Fruit fly (Drosophila melanogaster) whole organism, prepupa: Measurements from ENCODE around the gene CG42238.

Source experiments
- Blimp-1 ChIP-seq: fragments of 200-800 bp; sonication (Bioruptor generic); optimal IDR thresholded peaks from 3 replicates; lab custom pipeline; 2017; ENCODE audit warnings: missing biosample characterization, missing genetic modification characterization, mild to moderate bottlenecking, moderate library complexity, missing genetic modification reagents
- CG10631 ChIP-seq: fragments of 200-800 bp; sonication (Bioruptor generic); optimal IDR thresholded peaks from 2 replicates; lab custom pipeline; 2016; ENCODE audit warnings: missing biosample characterization, missing genetic modification characterization
- CG10669 ChIP-seq: fragments of 200-800 bp; sonication (Bioruptor generic); optimal IDR thresholded peaks from 3 replicates; lab custom pipeline; 2018; ENCODE audit warnings: missing biosample characterization, mild to moderate bottlenecking, missing genetic modification characterization, moderate library complexity
- CG11762 ChIP-seq: fragments of 200-800 bp; sonication (Bioruptor generic); optimal IDR thresholded peaks from 3 replicates; lab custom pipeline; 2016; ENCODE audit warnings: missing biosample characterization, missing genetic modification characterization; ENCODE audit not compliant: insufficient read depth
- CG15336 ChIP-seq: fragments of 200-800 bp; sonication (Bioruptor generic); IDR thresholded peaks from 2 replicates; pipeline ENCODE4 v1.3.6; 2022; ENCODE audit warnings: missing biosample characterization, missing genetic modification characterization
- CG1621 ChIP-seq: fragments of 200-800 bp; sonication (Bioruptor generic); optimal IDR thresholded peaks from 3 replicates; lab custom pipeline; 2018; ENCODE audit warnings: missing biosample characterization, mild to moderate bottlenecking, missing genetic modification characterization
- CG16779 ChIP-seq: fragments of 200-800 bp; sonication (Bioruptor generic); optimal IDR thresholded peaks from 3 replicates; lab custom pipeline; 2017; ENCODE audit warnings: missing biosample characterization, mild to moderate bottlenecking, missing genetic modification characterization
- CG3032 ChIP-seq: fragments of 200-800 bp; optimal IDR thresholded peaks from 2 replicates; lab custom pipeline; 2019; ENCODE audit warnings: missing biosample characterization, mild to moderate bottlenecking, missing genetic modification characterization, moderate library complexity
- CG31627 ChIP-seq: fragments of 200-800 bp; sonication (Bioruptor generic); optimal IDR thresholded peaks from 3 replicates; lab custom pipeline; 2016; ENCODE audit warnings: missing biosample characterization, missing genetic modification characterization
- CG32006 ChIP-seq: fragments of 200-800 bp; sonication (Bioruptor generic); optimal IDR thresholded peaks from 3 replicates; lab custom pipeline; 2017; ENCODE audit warnings: missing biosample characterization, mild to moderate bottlenecking, missing genetic modification characterization
- CG34406 ChIP-seq: fragments of 200-800 bp; sonication (Bioruptor generic); optimal IDR thresholded peaks from 3 replicates; lab custom pipeline; 2016; ENCODE audit warnings: missing biosample characterization, missing genetic modification characterization
- CG3919 ChIP-seq: fragments of 200-800 bp; sonication (Bioruptor generic); optimal IDR thresholded peaks from 3 replicates; lab custom pipeline; 2016; ENCODE audit warnings: missing biosample characterization, missing genetic modification characterization
- CG4318 ChIP-seq: fragments of 200-800 bp; sonication (Bioruptor generic); optimal IDR thresholded peaks from 3 replicates; lab custom pipeline; 2017; ENCODE audit warnings: missing biosample characterization, mild to moderate bottlenecking, missing genetic modification characterization
- CG6276 ChIP-seq: fragments of 200-800 bp; sonication (Bioruptor generic); optimal IDR thresholded peaks from 2 replicates; lab custom pipeline; 2017; ENCODE audit warnings: missing biosample characterization, mild to moderate bottlenecking, missing genetic modification characterization
- CG6792 ChIP-seq: fragments of 200-800 bp; sonication (Bioruptor generic); optimal IDR thresholded peaks from 3 replicates; lab custom pipeline; 2016; ENCODE audit warnings: missing biosample characterization, missing genetic modification characterization
- CG6808 ChIP-seq: fragments of 200-800 bp; sonication (Bioruptor generic); optimal IDR thresholded peaks from 3 replicates; lab custom pipeline; 2017; ENCODE audit warnings: missing biosample characterization, missing genetic modification characterization, mild to moderate bottlenecking, moderate library complexity, missing genetic modification reagents
- CG8319 ChIP-seq: fragments of 200-800 bp; sonication (Bioruptor generic); optimal IDR thresholded peaks from 3 replicates; lab custom pipeline; 2016; ENCODE audit warnings: missing biosample characterization, missing genetic modification characterization
- CG8632 ChIP-seq: fragments of 200-800 bp; sonication (Bioruptor generic); optimal IDR thresholded peaks from 3 replicates; lab custom pipeline; 2016; ENCODE audit warnings: missing biosample characterization, missing genetic modification characterization
- Eip78C ChIP-seq: fragments of 200-800 bp; sonication (Bioruptor generic); peaks from one replicate; lab custom pipeline; 2016; ENCODE audit warnings: missing biosample characterization, missing genetic modification characterization
- Eip93F ChIP-seq: fragments of 200-800 bp; sonication (Bioruptor generic); optimal IDR thresholded peaks from 2 replicates; lab custom pipeline; 2016; ENCODE audit warnings: missing biosample characterization, mild to moderate bottlenecking, missing genetic modification characterization
- Ets21C ChIP-seq: fragments of 200-800 bp; sonication (Bioruptor generic); optimal IDR thresholded peaks from 3 replicates; lab custom pipeline; 2016; ENCODE audit warnings: missing biosample characterization, missing genetic modification characterization
- Ets96B ChIP-seq: fragments of 200-800 bp; optimal IDR thresholded peaks from 2 replicates; lab custom pipeline; 2019; ENCODE audit warnings: missing biosample characterization, mild to moderate bottlenecking, missing genetic modification characterization, moderate library complexity
- Hr4 ChIP-seq: fragments of 200-800 bp; sonication (Bioruptor generic); optimal IDR thresholded peaks from 3 replicates; lab custom pipeline; 2016; ENCODE audit warnings: missing biosample characterization, missing genetic modification characterization
- Met ChIP-seq: fragments of 200-800 bp; sonication (Bioruptor generic); optimal IDR thresholded peaks from 3 replicates; lab custom pipeline; 2016; ENCODE audit warnings: missing biosample characterization, missing genetic modification characterization
- OdsH ChIP-seq: fragments of 200-800 bp; sonication (Bioruptor generic); optimal IDR thresholded peaks from 3 replicates; lab custom pipeline; 2016; ENCODE audit warnings: missing biosample characterization, missing genetic modification characterization
- Smox ChIP-seq: fragments of 200-800 bp; sonication (Bioruptor generic); optimal IDR thresholded peaks from 3 replicates; lab custom pipeline; 2016; ENCODE audit warnings: missing biosample characterization, missing genetic modification characterization
- Sox15 ChIP-seq: fragments of 200-800 bp; sonication (Bioruptor generic); optimal IDR thresholded peaks from 3 replicates; lab custom pipeline; 2016; ENCODE audit warnings: missing biosample characterization, missing genetic modification characterization
- achi ChIP-seq: fragments of 200-800 bp; sonication (Bioruptor generic); optimal IDR thresholded peaks from 3 replicates; lab custom pipeline; 2016; ENCODE audit warnings: missing biosample characterization, missing genetic modification characterization
- acj6 ChIP-seq: fragments of 200-800 bp; sonication (Bioruptor generic); optimal IDR thresholded peaks from 3 replicates; lab custom pipeline; 2016; ENCODE audit warnings: missing biosample characterization, missing genetic modification characterization
- cyc ChIP-seq: fragments of 200-800 bp; sonication (Bioruptor generic); optimal IDR thresholded peaks from 3 replicates; lab custom pipeline; 2016; ENCODE audit warnings: missing biosample characterization, missing genetic modification characterization
- dac ChIP-seq: fragments of 200-800 bp; sonication (Bioruptor generic); optimal IDR thresholded peaks from 2 replicates; lab custom pipeline; 2017; ENCODE audit warnings: missing biosample characterization, mild to moderate bottlenecking, missing genetic modification characterization
- dsx ChIP-seq: fragments of 200-800 bp; optimal IDR thresholded peaks from 3 replicates; lab custom pipeline; 2019; ENCODE audit warnings: missing biosample characterization, mild to moderate bottlenecking, missing genetic modification characterization, moderate library complexity; ENCODE audit not compliant: poor library complexity, severe bottlenecking
- esn ChIP-seq: fragments of 200-800 bp; sonication (Bioruptor generic); optimal IDR thresholded peaks from 2 replicates; lab custom pipeline; 2016; ENCODE audit warnings: missing biosample characterization, mild to moderate bottlenecking, missing genetic modification characterization, moderate library complexity
- fd59A ChIP-seq: fragments of 200-800 bp; sonication (Bioruptor generic); optimal IDR thresholded peaks from 2 replicates; lab custom pipeline; 2017; ENCODE audit warnings: missing biosample characterization, mild to moderate bottlenecking, missing genetic modification characterization, missing genetic modification reagents
- fkh ChIP-seq: fragments of 200-800 bp; sonication (Bioruptor generic); optimal IDR thresholded peaks from 3 replicates; lab custom pipeline; 2017; ENCODE audit warnings: missing biosample characterization, mild to moderate bottlenecking, missing genetic modification characterization, moderate library complexity
- net ChIP-seq: fragments of 200-800 bp; sonication (Bioruptor generic); optimal IDR thresholded peaks from 3 replicates; lab custom pipeline; 2016; ENCODE audit warnings: missing biosample characterization, missing genetic modification characterization
- pdm3 ChIP-seq: fragments of 200-800 bp; sonication (Bioruptor generic); optimal IDR thresholded peaks from 3 replicates; lab custom pipeline; 2016; ENCODE audit warnings: missing biosample characterization, missing genetic modification characterization
- spab ChIP-seq: fragments of 200-800 bp; sonication (Bioruptor generic); optimal IDR thresholded peaks from 2 replicates; lab custom pipeline; 2017; ENCODE audit warnings: missing biosample characterization, mild to moderate bottlenecking, missing genetic modification characterization, missing genetic modification reagents
- ss ChIP-seq, 2 experiments: fragments of 200-800 bp; sonication (Bioruptor generic); optimal IDR thresholded peaks; 2 replicates in 1 of 2; 3 replicates in 1 of 2; lab custom pipeline; 2017 to 2018; ENCODE audit warnings: mild to moderate bottlenecking in 2 of 2, missing biosample characterization in 2 of 2, missing genetic modification characterization in 2 of 2, moderate library complexity in 1 of 2
- svp ChIP-seq: fragments of 200-800 bp; sonication (Bioruptor generic); peaks from one replicate; lab custom pipeline; 2016; ENCODE audit warnings: missing biosample characterization, missing genetic modification characterization
- topi ChIP-seq: fragments of 200-800 bp; sonication (Bioruptor generic); optimal IDR thresholded peaks from 3 replicates; lab custom pipeline; 2016; ENCODE audit warnings: missing biosample characterization, missing genetic modification characterization
- vri ChIP-seq: fragments of 200-800 bp; sonication (Bioruptor generic); optimal IDR thresholded peaks from 3 replicates; lab custom pipeline; 2016; ENCODE audit warnings: missing biosample characterization, mild to moderate bottlenecking, missing genetic modification characterization

The CG42238 gene

DNA sequence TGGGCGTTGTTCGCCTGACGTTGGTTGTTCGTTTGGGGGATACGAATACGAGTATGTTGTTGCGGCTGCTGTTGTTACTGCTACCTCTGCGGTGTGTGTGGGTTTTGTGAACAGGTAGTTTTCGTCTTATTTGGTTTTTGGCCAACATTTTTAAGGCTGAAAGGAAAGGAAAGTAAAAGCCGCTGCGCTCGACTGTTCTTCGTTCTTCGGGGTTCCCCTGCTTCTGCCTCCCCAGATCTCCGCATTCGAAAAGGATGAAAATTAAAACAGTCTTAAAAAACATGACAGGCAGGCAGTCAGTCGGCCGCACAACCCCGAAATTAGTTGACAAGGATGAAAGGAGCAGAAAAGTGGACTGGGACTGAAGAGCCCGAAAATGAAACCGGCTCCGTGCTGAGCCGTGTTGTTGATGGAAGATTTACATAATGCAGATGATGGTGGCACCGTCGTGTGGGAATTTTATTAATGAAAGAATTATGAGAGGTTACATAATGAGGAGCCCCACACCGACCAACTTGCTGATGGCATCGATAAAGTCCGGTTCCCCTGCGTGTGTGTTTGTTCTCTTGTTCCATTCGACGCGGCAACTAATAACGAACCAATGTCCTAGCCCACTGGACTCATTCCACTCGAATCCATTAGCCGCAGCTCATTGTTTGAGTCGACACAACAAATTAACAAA, 27.8 kb downstream of the CG42238 start:
- TF ChIP-seq CG6808, result no peak
- peak; percentile 54 for TF ChIP-seq vri
- TF ChIP-seq Blimp-1 (GFP tag; lab: Kevin White, UChicago), result peak; percentile 97

DNA sequence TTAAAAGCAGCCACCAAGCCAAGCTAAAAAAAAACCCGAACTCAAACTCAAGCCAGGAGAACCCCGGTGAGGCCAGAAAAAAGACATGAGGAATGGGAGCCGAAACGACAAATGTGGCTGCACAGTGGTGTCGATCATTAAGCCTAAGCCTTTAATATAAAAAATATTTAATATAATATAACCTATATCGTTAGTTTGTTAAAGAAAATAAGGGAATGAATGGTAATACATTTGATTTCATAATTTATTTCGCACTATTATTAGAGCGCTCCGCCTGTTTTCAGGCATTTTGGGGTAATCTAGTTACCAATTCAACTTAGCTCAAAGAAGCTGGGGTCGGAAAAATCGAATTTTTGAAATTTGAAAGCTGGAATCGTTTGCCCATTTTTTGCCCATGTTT, 31.9 kb downstream of the CG42238 start:
- TF ChIP-seq CG15336 (GFP tag; lab: Robert Waterston, UW), result no peak
- TF ChIP-seq Hr4 (GFP tag; lab: Kevin White, UChicago), result no peak
- peak; percentile 33 for TF ChIP-seq CG10631 (GFP tag; lab: Kevin White, UChicago)
- peak; percentile 52 for TF ChIP-seq achi (GFP tag; lab: Kevin White, UChicago)
- TF ChIP-seq cyc (GFP tag; lab: Kevin White, UChicago), result no peak
- no peak for TF ChIP-seq vri
- TF ChIP-seq CG16779 (tag; lab: Kevin White, UChicago), result peak; percentile 14
- peak; percentile 35 for TF ChIP-seq CG8632
- TF ChIP-seq esn, result peak; percentile 37
- peak; percentile 72 for TF ChIP-seq svp (GFP tag; lab: Kevin White, UChicago)
- no peak for TF ChIP-seq CG31627
- peak; percentile 42 for TF ChIP-seq CG6792 (GFP tag; lab: Kevin White, UChicago)
- peak; percentile 58 for TF ChIP-seq CG10669
- peak; percentile 15 for TF ChIP-seq CG8319 (GFP tag; lab: Kevin White, UChicago)
- peak; percentile 7 for TF ChIP-seq Ets21C (GFP tag; lab: Kevin White, UChicago)
- peak; percentile 60 for TF ChIP-seq acj6
- no peak for TF ChIP-seq dac (GFP tag; lab: Kevin White, UChicago)
- peak; percentile 25 for TF ChIP-seq CG6276
- TF ChIP-seq CG3919, result peak; percentile 21
- TF ChIP-seq fkh (GFP tag; lab: Kevin White, UChicago), result no peak
- TF ChIP-seq dsx (GFP tag; lab: Kevin White, UChicago), result no peak
- no peak for TF ChIP-seq topi
- TF ChIP-seq ss (GFP tag; optimal IDR thresholded peaks at IDR 0.05; lab: Kevin White, UChicago), result peak in 1 of 2 experiments; percentile 44
- TF ChIP-seq CG11762, result peak; percentile 56
- no peak for TF ChIP-seq Eip93F (GFP tag; lab: Kevin White, UChicago)
- TF ChIP-seq CG34406 (GFP tag; lab: Kevin White, UChicago), result peak; percentile 38
- no peak for TF ChIP-seq pdm3 (GFP tag; lab: Kevin White, UChicago)
- TF ChIP-seq CG6808, result peak; percentile 39
- TF ChIP-seq Smox (GFP tag; lab: Kevin White, UChicago), result peak; percentile 27
- TF ChIP-seq Met (GFP tag; lab: Kevin White, UChicago), result peak; percentile 37
- TF ChIP-seq CG32006 (GFP tag; lab: Kevin White, UChicago), result peak; percentile 40
- TF ChIP-seq Ets96B (tag; lab: Kevin White, UChicago), result peak; percentile 54
- TF ChIP-seq spab (GFP tag; lab: Kevin White, UChicago), result peak; percentile 44
- peak; percentile 43 for TF ChIP-seq fd59A (GFP tag; lab: Kevin White, UChicago)
- no peak for TF ChIP-seq Sox15 (GFP tag; lab: Kevin White, UChicago)
- peak; percentile 82 for TF ChIP-seq Eip78C
- peak; percentile 14 for TF ChIP-seq CG4318 (GFP tag; lab: Kevin White, UChicago)
- TF ChIP-seq OdsH, result peak; percentile 66
- TF ChIP-seq CG3032 (tag; lab: Kevin White, UChicago), result peak; percentile 54
- no peak for TF ChIP-seq net (GFP tag; lab: Kevin White, UChicago)
- no peak for TF ChIP-seq CG1621 (tag; lab: Kevin White, UChicago)
